Fruit fly (Drosophila melanogaster): ENCODE results near the gene Pcd.

- TF ChIP-seq CG17806 (tag; optimal IDR thresholded peaks at IDR 0.05) (peak; percentile 42), D1 (tag; optimal IDR thresholded peaks at IDR 0.05) (peak; percentile 10), fd96Ca (GFP tag; IDR thresholded peaks at IDR 0.05) (peak; percentile 72), Ets98B (GFP tag; IDR thresholded peaks at IDR 0.05) (peak; percentile 38), CG14655 (GFP tag; optimal IDR thresholded peaks at IDR 0.05) (peak; percentile 63), Pif1B (GFP tag; optimal IDR thresholded peaks at IDR 0.05) (peak; percentile 47), rn (GFP tag; IDR thresholded peaks at IDR 0.05) (no peak), CG9948 (tag; optimal IDR thresholded peaks at IDR 0.05) (peak; percentile 34), CG8159 (tag; optimal IDR thresholded peaks at IDR 0.05) (peak; percentile 53), CG15710 (tag; optimal IDR thresholded peaks at IDR 0.05) (peak; percentile 38)
These were observed 34.7 kb downstream of the Pcd start for dm6 chr3R:29757681-29758080.
